Fruit fly (Drosophila melanogaster): ENCODE data around the gene mRpL36.

DNA sequence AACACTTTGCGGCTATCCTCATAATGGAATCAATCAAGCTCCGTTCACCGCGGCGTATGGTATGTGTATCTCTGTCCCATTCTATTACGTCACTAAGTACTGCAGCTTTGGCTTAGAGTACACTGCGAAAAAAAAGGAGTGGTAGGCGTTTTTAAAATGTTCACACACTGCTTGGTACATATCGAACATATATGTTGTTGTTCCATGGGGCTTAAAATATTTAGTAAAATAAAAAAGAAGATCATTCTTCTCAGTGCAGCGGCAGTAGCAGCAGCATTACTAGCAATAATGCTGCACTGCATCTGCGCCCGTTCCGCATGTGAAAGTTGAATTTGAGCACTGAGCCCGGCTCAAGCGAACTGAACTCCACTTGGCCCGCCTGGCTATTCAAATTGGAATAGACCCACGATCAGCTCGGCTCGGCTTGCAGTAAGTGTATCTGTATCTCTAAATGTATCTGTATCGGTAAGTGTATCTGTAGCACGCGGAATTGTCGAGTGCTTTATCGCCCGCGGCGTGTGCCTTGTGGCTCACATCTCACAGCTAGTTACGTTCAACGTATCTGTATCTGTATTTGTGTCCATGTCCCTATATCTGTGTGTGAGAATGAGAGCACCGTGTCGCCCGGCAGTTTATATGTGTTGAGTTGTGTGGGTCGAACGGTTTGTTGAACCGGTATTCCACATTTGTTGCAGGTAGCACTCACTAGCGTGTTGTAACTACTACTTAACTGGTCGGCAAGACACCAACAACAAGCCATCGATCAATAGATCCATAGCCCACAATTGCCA is 28.5 kb upstream of the mRpL36 start:
- TF ChIP-seq fd96Ca (GFP tag; IDR thresholded peaks at IDR 0.05) = peak; percentile 96
- TF ChIP-seq CG14655 (GFP tag; optimal IDR thresholded peaks at IDR 0.05) = peak; percentile 93
- TF ChIP-seq CG17806 (tag; optimal IDR thresholded peaks at IDR 0.05) = peak; percentile 67
- TF ChIP-seq CG10348 (GFP tag; IDR thresholded peaks at IDR 0.05) = peak; percentile 85
- peak; percentile 58 for TF ChIP-seq CG34367 (tag; optimal IDR thresholded peaks at IDR 0.05)
